Worm (Caenorhabditis elegans): ENCODE measurements around the gene F45E4.5.

The F45E4.5 gene

ce11 chrIV:7608111-7608510, 20.7 kb downstream of the F45E4.5 start:
- TF ChIP-seq drap-1 (GFP tag; optimal IDR thresholded peaks at IDR 0.05), result no peak

ce11 chrIV:7605413-7605812, 23.4 kb downstream of the F45E4.5 start:
- TF ChIP-seq ces-1 (GFP tag; optimal IDR thresholded peaks at IDR 0.05), result peak; percentile 79
- TF ChIP-seq mep-1 (tag; optimal IDR thresholded peaks at IDR 0.05), result no peak
- no peak for TF ChIP-seq ceh-39 (tag; optimal IDR thresholded peaks at IDR 0.05)
- TF ChIP-seq snpc-4 (tag; optimal IDR thresholded peaks at IDR 0.05), result no peak

ce11 chrIV:7588631-7589030, 40.2 kb downstream of the F45E4.5 start, which contains the start of gene cla-1:
TSS of gene cla-1 (plus strand) at chrIV:7588931.
- TF ChIP-seq nhr-2 (tag; optimal IDR thresholded peaks at IDR 0.05), result no peak
- TF ChIP-seq ces-1 (GFP tag; optimal IDR thresholded peaks at IDR 0.05), result peak; percentile 61

- no peak for TF ChIP-seq blmp-1 (tag; optimal IDR thresholded peaks at IDR 0.05)
- TF ChIP-seq ces-1 (GFP tag; optimal IDR thresholded peaks at IDR 0.05), result peak; percentile 62
Measured at ce11 chrIV:7586972-7587371, 41.9 kb downstream of the F45E4.5 start.

ce11 chrIV:7585273-7585882, 43.5 kb downstream of the F45E4.5 start:
- no peak for TF ChIP-seq elt-3 (tag; optimal IDR thresholded peaks at IDR 0.05)
- peak; percentile 85 for TF ChIP-seq ces-1 (GFP tag; optimal IDR thresholded peaks at IDR 0.05)

ce11 chrIV:7580062-7580614, 48.7 kb downstream of the F45E4.5 start, which contains the start of the genes cec-5 and nol-10:
TSS of gene cec-5 (minus strand) at chrIV:7580112.
TSS of gene nol-10 (plus strand) at chrIV:7580597.
- TF ChIP-seq ztf-11 (tag; optimal IDR thresholded peaks at IDR 0.05), result no peak
- TF ChIP-seq M03D4.4 (tag; optimal IDR thresholded peaks at IDR 0.05), result peak; percentile 23
- no peak for TF ChIP-seq ceh-83 (GFP tag; optimal IDR thresholded peaks at IDR 0.05)
- TF ChIP-seq mls-2 (tag; optimal IDR thresholded peaks at IDR 0.05), result peak; percentile 57
- TF ChIP-seq ceh-39 (tag; optimal IDR thresholded peaks at IDR 0.05), result peak; percentile 83
- TF ChIP-seq nhr-2 (tag; optimal IDR thresholded peaks at IDR 0.05), result no peak
- TF ChIP-seq unc-62 (GFP tag; optimal IDR thresholded peaks at IDR 0.05), result peak; percentile 15
- TF ChIP-seq unc-120 (tag; optimal IDR thresholded peaks at IDR 0.05; ENCODE audit: poor library complexity, severe bottlenecking), result peak; percentile 84
- no peak for TF ChIP-seq blmp-1 (tag; optimal IDR thresholded peaks at IDR 0.05)
- peak; percentile 57 for TF ChIP-seq lin-13 (tag; optimal IDR thresholded peaks at IDR 0.05)
- TF ChIP-seq ces-1 (GFP tag; optimal IDR thresholded peaks at IDR 0.05), result peak; percentile 95
- TF ChIP-seq snpc-4 (tag; optimal IDR thresholded peaks at IDR 0.05), result no peak
- TF ChIP-seq flh-1 (GFP tag; optimal IDR thresholded peaks at IDR 0.05), result no peak
- TF ChIP-seq tbx-8 (GFP tag; optimal IDR thresholded peaks at IDR 0.05), result no peak
- no peak for TF ChIP-seq elt-1 (tag; optimal IDR thresholded peaks at IDR 0.05; ENCODE audit: borderline replicate concordance, insufficient read depth)
- TF ChIP-seq nhr-12 (tag; optimal IDR thresholded peaks at IDR 0.05), result peak; percentile 24
- no peak for TF ChIP-seq elt-3 (tag; optimal IDR thresholded peaks at IDR 0.05)
- no peak for TF ChIP-seq drap-1 (GFP tag; optimal IDR thresholded peaks at IDR 0.05)
- no peak for TF ChIP-seq unc-39 (tag; optimal IDR thresholded peaks at IDR 0.05)
- peak; percentile 88 for TF ChIP-seq nhr-237 (tag; optimal IDR thresholded peaks at IDR 0.05)
- no peak for TF ChIP-seq sem-2 (GFP tag; optimal IDR thresholded peaks at IDR 0.05)
- no peak for TF ChIP-seq zip-8 (tag; optimal IDR thresholded peaks at IDR 0.05)
- peak; percentile 24 for TF ChIP-seq hlh-1 (tag; optimal IDR thresholded peaks at IDR 0.05)
- peak; percentile 73 for TF ChIP-seq ham-2 (GFP tag; optimal IDR thresholded peaks at IDR 0.05)
- TF ChIP-seq mab-5 (tag; optimal IDR thresholded peaks at IDR 0.05), result no peak
- TF ChIP-seq lin-32 (GFP tag; optimal IDR thresholded peaks at IDR 0.05), result no peak
- peak; percentile 58 for TF ChIP-seq lsy-2 (tag; optimal IDR thresholded peaks at IDR 0.05)
- TF ChIP-seq nhr-76 (tag; optimal IDR thresholded peaks at IDR 0.05), result no peak
- peak; percentile 87 for TF ChIP-seq mep-1 (tag; optimal IDR thresholded peaks at IDR 0.05)
- TF ChIP-seq cnd-1 (tag; optimal IDR thresholded peaks at IDR 0.05), result no peak
- peak; percentile 92 for TF ChIP-seq pha-4 (tag; optimal IDR thresholded peaks at IDR 0.05)
- TF ChIP-seq bed-3 (GFP tag; optimal IDR thresholded peaks at IDR 0.05), result no peak
- no peak for TF ChIP-seq nhr-28 (tag; optimal IDR thresholded peaks at IDR 0.05)
- TF ChIP-seq sptf-1 (tag; optimal IDR thresholded peaks at IDR 0.05), result peak; percentile 49
- no peak for TF ChIP-seq ceh-43 (GFP tag; optimal IDR thresholded peaks at IDR 0.05)
